Worm (Caenorhabditis elegans) whole organism, early embryonic: ENCODE data around the gene hex-1.

Source experiments
- ama-1 ChIP-seq: fragments of 150-350 bp; optimal IDR thresholded peaks from 2 replicates; lab custom pipeline; 2014
- ceh-36 ChIP-seq: sonication (generic microtip); optimal IDR thresholded peaks from 2 replicates; lab custom pipeline; 2016; ENCODE audit warnings: missing genetic modification characterization, inconsistent platforms, missing compliant biosample characterization
- ets-7 ChIP-seq: sonication (generic microtip); optimal IDR thresholded peaks from 2 replicates; lab custom pipeline; 2016; ENCODE audit warnings: missing genotype, missing genetic modification characterization, missing compliant biosample characterization
- flt-1 ChIP-seq: fragments of 200-800 bp; sonication (Bioruptor generic); IDR thresholded peaks from 2 replicates; pipeline ENCODE4 v1.3.6; 2022; ENCODE audit warnings: missing genetic modification characterization, missing compliant biosample characterization
- hnd-1 ChIP-seq: sonication (generic microtip); optimal IDR thresholded peaks from 2 replicates; lab custom pipeline; 2016; ENCODE audit warnings: missing genetic modification characterization, missing compliant biosample characterization
- sea-1 ChIP-seq: fragments of 200-800 bp; sonication (Bioruptor generic); conservative IDR thresholded peaks from 2 replicates; pipeline ENCODE4 v1.3.6; 2022; ENCODE audit warnings: missing genetic modification characterization, missing compliant biosample characterization
- tbx-11 ChIP-seq: fragments of 200-800 bp; sonication (Bioruptor generic); IDR thresholded peaks from 2 replicates; pipeline ENCODE4 v1.3.6; 2022; ENCODE audit warnings: missing genetic modification characterization, missing compliant biosample characterization

DNA sequence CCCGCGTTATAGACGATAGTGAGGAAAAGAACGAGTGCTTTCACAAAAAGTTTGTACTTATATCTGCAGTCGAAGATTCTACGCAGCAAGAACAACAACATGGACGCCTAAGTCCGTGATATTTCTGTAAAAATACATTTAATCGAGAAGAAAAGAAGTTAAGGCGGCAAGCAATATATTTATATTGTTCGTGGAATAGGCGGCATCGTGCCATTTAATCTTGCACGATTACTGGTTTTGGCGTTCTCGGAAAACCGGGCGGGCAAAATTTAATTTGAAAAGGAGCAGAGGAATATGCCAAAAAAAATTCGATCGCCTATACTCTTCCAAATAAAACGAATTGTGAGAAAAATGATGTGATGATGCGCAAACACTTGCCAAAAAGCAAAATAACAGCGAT lies 26.0 kb downstream of the hex-1 start, which contains the start of gene AH9.1:
- TF ChIP-seq ets-7 (no peak), flt-1 (no peak), ceh-36 (tag; lab: Kevin White, UChicago) (no peak), tbx-11 (no peak), ama-1 (lab: Kevin White, UChicago) (no peak), hnd-1 (tag; lab: Kevin White, UChicago) (no peak), sea-1 (no peak)
